Worm (Caenorhabditis elegans) whole organism, L4/young adult: ENCODE results near the gene K08D8.1.

ENCODE experiments used
- W03F9.2 ChIP-seq: fragments of 150-350 bp; optimal IDR thresholded peaks from 2 replicates; lab custom pipeline; 2014; ENCODE audit warnings: missing biosample characterization, missing genetic modification characterization
- dao-5 ChIP-seq: sonication (generic microtip); optimal IDR thresholded peaks from 2 replicates; lab custom pipeline; 2016; ENCODE audit warnings: missing genotype, missing genetic modification characterization, moderate library complexity, missing compliant biosample characterization
- him-1 ChIP-seq: sonication (generic microtip); optimal IDR thresholded peaks from 2 replicates; lab custom pipeline; 2016; ENCODE audit warnings: missing genotype, missing genetic modification reagents, missing genetic modification characterization, missing compliant biosample characterization

DNA sequence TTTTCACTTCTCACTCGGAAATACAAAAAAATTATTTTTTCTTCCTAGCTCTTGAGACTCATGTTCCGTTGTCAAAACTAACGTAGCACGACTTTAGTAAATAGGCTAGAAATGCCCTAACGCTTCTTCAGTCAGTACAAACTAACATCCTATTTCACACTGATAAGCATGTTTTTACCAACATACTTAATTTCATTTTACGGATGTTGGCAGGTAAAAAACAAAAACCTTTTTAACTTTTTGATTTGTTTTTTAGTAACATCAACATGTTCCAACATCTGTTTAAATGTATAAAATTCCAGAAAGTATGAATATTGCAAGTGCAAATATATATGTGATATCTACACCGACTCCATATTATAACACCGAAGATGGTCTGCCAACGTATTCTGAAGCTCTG lies 8.0 kb downstream of the K08D8.1 start, which contains the start of gene K08D8.10:
- TF ChIP-seq dao-5 (tag; lab: Kevin White, UChicago) (no peak), him-1 (tag; lab: Kevin White, UChicago) (no peak), W03F9.2 (tag; lab: Kevin White, UChicago) (no peak)
